Worm (Caenorhabditis elegans): ENCODE measurements around the gene C06E8.5.
"Not testable (repeated sequence)": the region's sequence is repeated elsewhere in the genome, so short reads cannot be mapped to it uniquely, and the experiment has no call there.

C06E8.5 gene

DNA sequence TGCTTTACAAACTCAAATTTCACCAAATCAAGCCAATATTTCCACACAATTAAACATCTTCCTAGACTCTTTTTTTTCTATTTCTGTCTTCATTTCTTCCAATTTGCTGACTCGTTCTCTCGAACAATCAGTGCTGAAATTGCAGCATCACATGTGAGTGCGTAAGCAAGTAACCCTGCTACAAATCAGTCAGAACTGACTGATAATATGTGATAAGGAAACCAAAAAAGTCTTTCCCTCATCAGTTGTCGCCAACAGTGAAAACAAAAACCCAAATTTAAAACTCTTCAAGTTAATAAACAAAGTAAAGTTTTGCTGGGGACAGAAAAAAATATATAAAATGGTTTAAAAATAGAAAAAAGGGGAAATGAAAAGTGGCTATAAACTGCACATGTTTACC, 13.8 kb downstream of the C06E8.5 start:
- TF ChIP-seq unc-62 (GFP tag; optimal IDR thresholded peaks at IDR 0.05) = no peak

DNA sequence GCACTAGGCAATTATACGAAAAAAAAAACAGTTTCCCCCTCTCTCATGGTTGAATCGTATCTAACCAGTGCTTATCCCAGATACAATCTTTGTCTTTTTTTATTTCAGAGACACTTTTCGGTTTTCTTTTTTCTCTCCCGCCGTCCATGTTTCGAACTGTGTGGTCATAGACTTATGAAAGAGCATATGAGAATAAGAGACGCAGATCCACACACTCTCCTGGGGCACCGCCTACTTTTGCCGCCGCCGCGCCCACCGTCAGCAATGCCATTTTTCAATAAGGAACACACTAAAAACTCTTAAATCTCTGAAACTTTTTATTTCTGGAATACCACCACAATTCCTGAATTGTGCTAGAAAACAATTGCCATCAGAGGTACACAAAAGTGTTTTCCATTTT, 15.3 kb downstream of the C06E8.5 start, which contains the start of gene prk-1:
prk-1 (plus strand) TSS at position 269 of the 400 bp plus-strand sequence.
- TF ChIP-seq unc-62 (GFP tag; optimal IDR thresholded peaks at IDR 0.05) = no peak

DNA sequence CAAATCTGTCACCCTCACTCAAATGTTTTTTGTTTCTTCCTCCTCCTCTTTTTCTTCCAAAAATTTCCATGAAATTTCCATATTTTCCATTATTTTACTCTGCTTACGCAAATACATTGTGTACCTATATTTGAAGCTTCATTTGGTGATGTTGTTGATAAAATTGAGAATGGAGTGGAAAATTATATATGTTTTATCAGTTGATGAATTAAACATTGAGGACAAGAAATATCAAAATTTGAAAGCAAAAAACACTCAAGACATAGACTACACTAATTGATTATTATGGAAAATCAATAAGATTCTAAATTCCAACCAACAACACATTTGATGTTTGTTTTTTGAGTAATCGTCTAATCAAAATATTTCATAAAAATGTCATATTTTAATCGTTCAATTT, 16.0 kb downstream of the C06E8.5 start:
- TF ChIP-seq unc-62 (GFP tag; optimal IDR thresholded peaks at IDR 0.05) = no peak

DNA sequence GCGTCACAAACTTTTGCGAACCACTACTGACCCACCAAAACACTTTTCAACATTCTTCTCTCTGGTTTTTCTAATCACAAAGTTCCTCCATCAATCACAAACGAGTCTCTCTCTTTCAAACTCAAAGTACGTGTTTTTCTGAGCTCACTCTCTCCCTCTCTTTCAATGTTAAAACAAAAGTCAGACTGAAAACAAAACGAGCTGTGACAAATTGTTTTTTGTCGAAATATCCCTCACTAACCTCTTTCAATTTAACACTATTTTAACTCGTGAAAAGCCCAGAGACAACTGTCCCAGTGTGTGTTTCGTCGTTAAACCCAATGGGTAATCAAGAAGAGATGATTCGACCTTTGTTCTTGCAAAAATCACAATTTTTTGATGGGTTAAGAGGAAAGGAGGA, 17.2 kb downstream of the C06E8.5 start:
- no peak for TF ChIP-seq unc-62 (GFP tag; optimal IDR thresholded peaks at IDR 0.05)

DNA sequence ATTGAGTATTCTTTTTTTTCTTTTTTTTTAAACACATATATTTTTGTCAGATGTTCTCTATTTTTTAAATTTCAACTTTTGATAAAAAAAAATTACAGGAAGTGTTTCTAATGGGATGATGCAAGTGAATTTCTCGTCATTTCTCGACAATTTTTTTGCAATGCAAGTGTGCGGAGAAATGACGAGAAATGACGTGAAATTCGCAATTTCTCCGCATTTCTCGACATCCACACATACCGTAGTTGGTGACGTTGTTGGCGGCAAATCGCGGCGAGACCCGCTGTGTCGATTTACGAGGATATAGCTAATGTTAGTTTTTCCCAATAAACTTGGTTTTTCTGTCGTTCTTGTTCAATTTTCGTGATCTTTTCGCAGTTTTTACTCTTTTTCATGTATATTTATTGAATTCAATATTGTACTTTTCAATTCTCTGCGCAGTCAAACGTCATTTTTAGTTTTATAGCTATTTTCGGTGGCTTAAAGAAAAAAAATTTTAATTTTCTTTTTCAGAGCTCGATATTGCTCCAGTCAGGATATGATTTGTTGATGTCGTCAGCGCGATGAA, 23.2 kb downstream of the C06E8.5 start, which contains the start of gene F31E3.6:
F31E3.6 (plus strand) TSS at position 93 of the 565 bp plus-strand sequence.
- not testable (repeated sequence) for TF ChIP-seq unc-62 (GFP tag; optimal IDR thresholded peaks at IDR 0.05)

DNA sequence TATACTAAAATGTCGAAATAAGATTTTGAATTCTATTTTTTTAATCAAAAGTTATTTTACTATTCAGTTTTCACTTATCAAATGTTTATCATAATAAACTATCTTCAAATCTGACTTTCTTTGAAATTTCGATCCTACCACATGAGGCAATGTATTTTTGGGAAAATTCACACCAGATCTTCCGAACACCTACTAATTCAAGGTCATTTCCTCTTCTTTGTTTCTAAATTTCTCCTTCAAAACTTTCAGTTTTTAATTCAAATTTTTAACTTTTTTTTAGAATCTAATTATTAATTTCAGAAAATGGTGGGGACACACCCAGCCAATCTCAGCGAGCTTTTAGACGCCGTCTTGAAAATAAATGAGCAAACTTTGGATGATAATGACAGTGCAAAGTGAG, 25.7 kb downstream of the C06E8.5 start, which contains the start of gene ceh-20:
ceh-20 (plus strand) TSS at position 301 of the 400 bp plus-strand sequence.
- no peak for TF ChIP-seq unc-62 (GFP tag; optimal IDR thresholded peaks at IDR 0.05)

DNA sequence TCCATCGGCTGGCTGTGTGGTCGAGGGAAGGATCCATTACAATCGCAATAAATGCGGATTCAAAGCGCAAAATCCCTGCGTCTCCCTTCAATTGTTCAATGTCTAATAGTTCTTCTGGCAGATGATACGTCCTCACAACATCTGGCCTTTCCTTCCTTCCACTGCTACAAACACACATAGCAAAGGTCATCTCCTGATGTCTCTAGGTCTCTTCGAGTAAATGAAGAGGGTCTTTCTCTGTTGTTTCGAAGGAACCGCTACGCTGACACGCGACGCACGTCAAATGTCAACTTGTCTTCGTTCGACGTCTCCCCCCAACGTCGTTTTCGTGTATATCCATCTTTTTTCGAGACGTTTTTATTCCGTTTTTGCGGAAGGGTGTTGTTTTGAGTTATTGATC, 26.4 kb downstream of the C06E8.5 start:
- TF ChIP-seq unc-62 (GFP tag; optimal IDR thresholded peaks at IDR 0.05) = no peak

DNA sequence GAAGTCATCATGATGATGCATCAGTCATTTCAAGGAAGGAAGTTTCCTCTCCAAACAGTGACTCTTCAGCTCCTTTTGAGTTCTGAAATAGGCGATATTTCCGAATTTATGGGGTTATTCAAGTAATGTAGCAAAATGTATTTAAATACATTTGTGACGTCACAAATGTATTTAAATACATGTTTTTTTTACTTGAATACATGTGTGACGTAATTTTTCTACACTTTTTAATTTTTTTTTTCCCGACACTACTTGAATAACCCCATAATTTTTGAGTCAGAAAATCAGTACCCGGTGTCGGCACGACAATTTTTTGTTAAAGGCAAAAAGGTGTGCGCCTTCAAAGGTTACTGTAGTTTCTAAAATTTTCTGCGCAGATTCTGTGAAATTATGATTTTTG, 30.3 kb downstream of the C06E8.5 start:
- TF ChIP-seq unc-62 (GFP tag; optimal IDR thresholded peaks at IDR 0.05) = no peak

DNA sequence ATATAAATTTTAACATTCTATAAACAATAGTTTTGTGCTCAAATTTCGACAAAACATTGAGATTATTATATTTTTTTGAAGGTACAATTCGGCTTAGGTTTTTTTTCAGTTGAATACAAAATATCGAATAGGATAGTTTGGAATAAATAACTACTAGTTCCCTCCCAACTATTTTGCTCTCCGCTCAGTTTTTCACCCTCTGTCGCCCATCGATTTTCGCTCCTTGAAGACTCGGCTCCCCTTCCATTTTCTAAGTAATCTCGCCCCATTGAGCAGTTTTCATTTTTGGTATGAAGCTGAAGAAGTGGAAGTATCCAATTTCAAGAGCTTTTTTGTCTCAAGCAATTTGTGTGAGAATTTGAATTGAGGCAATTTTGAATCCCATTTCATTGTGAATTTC, 31.6 kb downstream of the C06E8.5 start, which contains the start of gene F31E3.2:
F31E3.2 (plus strand) TSS at position 301 of the 400 bp plus-strand sequence.
- no peak for TF ChIP-seq unc-62 (GFP tag; optimal IDR thresholded peaks at IDR 0.05)

DNA sequence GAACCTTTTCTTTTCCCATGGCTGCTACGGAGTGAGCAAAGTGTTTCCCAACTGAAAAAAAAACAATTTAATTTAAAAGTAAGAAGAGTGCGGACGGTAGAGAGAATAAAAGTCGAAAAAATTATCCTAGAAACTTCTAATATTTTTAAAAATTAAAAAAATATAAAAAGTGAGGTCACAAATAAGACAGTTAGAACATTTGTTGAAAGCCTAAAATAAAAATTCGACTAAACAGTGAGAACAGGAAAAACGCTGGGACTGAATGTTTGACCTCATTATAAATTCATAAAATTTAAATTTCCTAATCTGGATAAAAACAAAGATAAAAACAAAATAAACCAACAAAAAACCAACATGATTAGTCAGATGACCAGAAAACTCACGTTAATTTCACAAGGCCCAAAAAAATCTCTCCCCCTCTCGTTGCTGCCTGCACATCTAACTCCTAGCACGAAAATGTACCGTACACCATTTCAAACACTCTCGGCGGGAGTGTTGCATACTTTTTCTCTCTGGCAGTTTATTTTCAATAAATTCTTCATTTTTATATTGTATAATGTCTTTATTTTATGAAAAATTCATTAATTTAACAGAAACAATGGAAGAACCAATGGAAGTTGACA, 33.5 kb downstream of the C06E8.5 start, which contains the start of the genes eef-1A.1 and rfc-4:
eef-1A.1 (minus strand) TSS at position 51 of the 623 bp plus-strand sequence.
rfc-4 (plus strand) TSS at position 592 of the 623 bp plus-strand sequence.
- TF ChIP-seq unc-62 (GFP tag; optimal IDR thresholded peaks at IDR 0.05) = no peak

DNA sequence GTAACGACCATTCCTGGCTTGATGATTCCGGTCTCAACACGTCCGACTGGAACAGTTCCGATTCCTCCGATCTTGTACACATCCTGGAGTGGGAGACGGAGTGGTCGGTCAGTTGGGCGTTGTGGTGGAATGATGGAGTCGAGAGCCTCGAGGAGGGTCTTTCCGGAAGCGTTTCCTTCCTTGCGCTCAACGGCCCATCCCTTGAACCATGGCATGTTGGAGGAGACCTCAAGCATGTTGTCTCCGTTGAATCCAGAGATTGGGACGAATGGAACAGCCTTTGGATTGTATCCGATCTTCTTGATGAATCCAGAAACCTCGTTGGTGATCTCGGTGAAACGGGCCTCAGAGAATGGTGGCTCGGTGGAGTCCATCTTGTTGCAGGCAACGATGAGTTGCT, 34.5 kb downstream of the C06E8.5 start:
- TF ChIP-seq unc-62 (GFP tag; optimal IDR thresholded peaks at IDR 0.05) = no peak

DNA sequence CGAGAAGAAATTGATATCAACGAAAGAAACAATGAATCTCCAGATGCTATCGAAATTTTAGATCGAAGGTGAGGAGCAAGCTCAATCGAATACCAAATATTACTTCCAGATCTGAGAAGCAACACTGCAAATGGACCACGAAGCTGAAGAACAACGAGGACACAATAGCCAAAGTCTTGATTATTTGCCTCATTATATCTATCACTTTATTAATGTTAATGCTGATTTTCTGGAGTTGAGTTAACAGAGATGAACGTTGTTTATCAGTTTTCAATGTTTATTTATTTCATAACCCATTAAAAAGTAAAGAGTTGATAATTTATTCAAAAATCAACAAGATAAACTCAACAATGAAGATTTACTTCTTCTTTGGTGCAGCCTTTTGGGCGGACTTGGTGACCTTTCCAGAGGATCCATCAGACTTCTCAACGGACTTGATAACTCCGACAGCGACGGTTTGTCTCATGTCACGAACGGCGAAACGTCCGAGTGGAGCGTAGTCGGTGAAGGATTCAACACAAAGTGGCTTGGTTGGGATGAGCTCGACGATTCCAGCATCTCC, 35.4 kb downstream of the C06E8.5 start:
- no peak for TF ChIP-seq unc-62 (GFP tag; optimal IDR thresholded peaks at IDR 0.05)

DNA sequence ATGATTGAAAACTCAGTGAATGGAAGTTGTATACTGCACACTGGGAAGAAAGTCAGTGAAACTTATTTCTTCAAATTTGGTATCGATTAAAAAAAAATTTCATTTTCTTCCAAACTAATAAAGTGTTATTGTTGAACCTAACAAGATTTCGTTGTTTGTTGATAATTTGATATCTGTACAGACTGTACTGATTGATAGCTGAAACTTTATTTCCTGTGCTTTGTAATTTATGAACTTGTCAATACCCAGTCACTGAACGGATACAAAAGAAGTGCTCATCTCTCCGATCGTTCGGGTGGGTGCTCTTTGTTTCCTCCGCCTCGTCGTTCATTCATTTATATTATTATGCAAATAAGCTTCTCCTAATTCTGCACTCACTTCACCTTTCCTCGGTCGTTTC, 36.2 kb downstream of the C06E8.5 start, which contains the start of gene F31E3.12:
F31E3.12 (plus strand) TSS at position 301 of the 400 bp plus-strand sequence.
- no peak for TF ChIP-seq unc-62 (GFP tag; optimal IDR thresholded peaks at IDR 0.05)

DNA sequence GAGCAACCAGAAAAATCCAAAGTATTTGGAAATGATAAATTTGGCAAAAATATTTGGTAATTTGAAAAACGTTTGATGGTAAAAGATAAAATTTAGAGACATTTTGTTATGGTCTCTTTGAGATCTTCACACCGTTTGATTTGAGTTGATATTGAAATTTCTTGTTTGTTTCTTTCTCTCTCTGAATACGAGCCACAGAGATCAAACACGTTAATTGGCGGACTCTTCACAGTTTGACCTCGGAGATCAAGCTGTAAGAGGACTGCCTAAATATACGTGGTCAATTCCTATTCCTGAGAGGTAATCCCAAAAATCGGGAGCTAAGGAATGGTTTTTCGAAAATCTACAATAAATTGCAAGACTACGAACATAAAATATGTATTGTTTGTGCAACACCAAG, 36.6 kb downstream of the C06E8.5 start:
- TF ChIP-seq unc-62 (GFP tag; optimal IDR thresholded peaks at IDR 0.05) = no peak

DNA sequence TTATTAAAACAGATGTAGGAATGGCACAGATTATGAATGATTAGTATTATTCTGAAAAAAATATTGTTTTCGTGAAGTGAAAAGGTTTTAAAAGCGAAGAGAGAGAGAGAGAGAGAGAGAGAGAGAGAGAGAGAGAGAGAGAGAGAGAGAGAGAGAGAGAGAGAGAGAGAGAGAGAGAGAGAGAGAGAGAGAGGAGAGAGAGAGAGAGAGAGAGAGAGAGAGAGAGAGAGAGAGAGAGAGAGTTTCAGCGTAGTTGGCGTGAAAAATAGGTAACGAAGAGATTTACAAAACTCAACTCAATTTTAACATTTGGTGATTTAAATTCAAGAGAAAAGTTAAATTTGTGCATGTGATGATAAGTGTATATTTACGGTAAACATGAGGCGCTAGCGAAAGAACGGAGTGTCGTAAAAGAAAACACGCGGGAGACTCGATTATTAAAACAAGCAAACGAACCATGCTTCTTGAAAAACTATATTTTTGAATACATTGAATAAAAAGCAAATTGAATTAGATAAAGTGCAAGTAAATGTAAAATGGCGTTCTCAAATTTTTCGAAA, 37.1 kb downstream of the C06E8.5 start, which contains the start of gene panl-2:
panl-2 (minus strand) TSS at position 51 of the 560 bp plus-strand sequence.
- no peak for TF ChIP-seq unc-62 (GFP tag; optimal IDR thresholded peaks at IDR 0.05)

DNA sequence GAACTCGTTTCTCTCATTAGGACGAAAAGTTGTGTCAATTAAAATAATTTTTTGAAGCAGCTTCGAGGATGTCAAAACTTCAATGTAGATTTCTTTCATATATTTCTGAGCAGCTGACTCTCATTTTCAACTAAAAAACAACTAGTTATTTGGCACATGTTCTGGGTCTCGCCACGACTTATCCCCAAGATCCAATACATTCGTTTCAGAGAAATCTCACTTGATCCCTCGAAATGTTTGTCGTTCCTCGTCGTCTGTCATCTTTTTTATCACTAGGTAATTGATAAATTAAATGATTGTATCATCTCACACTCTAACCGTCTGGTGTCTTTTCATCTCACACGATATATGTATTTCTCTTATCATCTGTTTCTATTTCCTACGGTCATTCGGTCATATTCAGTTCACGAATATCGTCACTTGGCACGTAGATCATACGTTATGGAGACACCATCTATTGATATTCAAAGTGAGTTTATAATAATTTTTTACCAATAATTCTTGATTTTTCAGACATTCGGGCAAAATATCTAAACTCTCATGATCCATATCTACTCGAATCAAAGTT, 43.2 kb downstream of the C06E8.5 start, which contains the start of the genes rpn-6.1 and F57B9.1:
rpn-6.1 (minus strand) TSS at position 65 of the 568 bp plus-strand sequence.
F57B9.1 (plus strand) TSS at position 154 of the 568 bp plus-strand sequence.
- TF ChIP-seq unc-62 (GFP tag; optimal IDR thresholded peaks at IDR 0.05) = no peak

All from whole organism, dauer.